Worm (Caenorhabditis elegans) whole organism, L4 larva: Measurements from ENCODE around the gene F10C1.9.

Experiments
- F10B5.3 ChIP-seq: sonication (generic microtip); optimal IDR thresholded peaks from 2 replicates; lab custom pipeline; 2016; ENCODE audit warnings: mild to moderate bottlenecking, missing genetic modification characterization, missing compliant biosample characterization
- F26F4.8 ChIP-seq: fragments of 200-800 bp; sonication (Bioruptor generic); conservative IDR thresholded peaks from 2 replicates; pipeline ENCODE4 v1.3.6; 2022; ENCODE audit warnings: missing genetic modification characterization, missing compliant biosample characterization
- F37D6.2 ChIP-seq: sonication (generic microtip); optimal IDR thresholded peaks from 2 replicates; lab custom pipeline; 2016; ENCODE audit warnings: mild to moderate bottlenecking, missing genetic modification characterization, missing compliant biosample characterization
- F44E2.7 ChIP-seq: fragments of 200-800 bp; sonication (Bioruptor generic); IDR thresholded peaks from 2 replicates; pipeline ENCODE4 v2.1.2; 2022; ENCODE audit warnings: missing genetic modification characterization, missing compliant biosample characterization
- F49E8.2 ChIP-seq: sonication (generic microtip); optimal IDR thresholded peaks from 2 replicates; lab custom pipeline; 2016; ENCODE audit warnings: missing compliant biosample characterization, mild to moderate bottlenecking, missing genetic modification characterization, borderline replicate concordance
- T20F7.1 ChIP-seq: fragments of 200-800 bp; sonication (Bioruptor generic); optimal IDR thresholded peaks from 2 replicates; lab custom pipeline; 2018; ENCODE audit warnings: mild to moderate bottlenecking, missing genetic modification characterization, missing compliant biosample characterization
- T26A8.4 ChIP-seq: fragments of 200-800 bp; sonication (Bioruptor generic); IDR thresholded peaks from 2 replicates; pipeline ENCODE4 v1.3.6; 2022; ENCODE audit warnings: missing genetic modification characterization, missing compliant biosample characterization
- Y48G9A.11 ChIP-seq: fragments of 200-800 bp; sonication (Bioruptor generic); IDR thresholded peaks from 2 replicates; pipeline ENCODE4 v1.3.6; 2022; ENCODE audit warnings: missing genetic modification reagents, missing genetic modification characterization, missing compliant biosample characterization
- Y5F2A.4 ChIP-seq: fragments of 200-800 bp; sonication (Bioruptor generic); optimal IDR thresholded peaks from 2 replicates; lab custom pipeline; 2018; ENCODE audit warnings: mild to moderate bottlenecking, missing genetic modification characterization, missing compliant biosample characterization
- ZK546.5 ChIP-seq, 2 experiments: sonication (generic microtip); optimal IDR thresholded peaks; 2 replicates each; lab custom pipeline; 2017; ENCODE audit warnings: missing biosample characterization in 2 of 2, missing genetic modification characterization in 2 of 2
- aly-2 ChIP-seq: sonication (generic microtip); optimal IDR thresholded peaks from 2 replicates; lab custom pipeline; 2018; ENCODE audit warnings: missing biosample characterization, missing genetic modification characterization
- ceh-20 ChIP-seq: fragments of 200-800 bp; sonication (Bioruptor generic); IDR thresholded peaks from 2 replicates; pipeline ENCODE4 v1.3.6; 2022; ENCODE audit warnings: missing genetic modification reagents, missing genetic modification characterization, missing compliant biosample characterization
- ceh-44 ChIP-seq: fragments of 200-800 bp; sonication (Bioruptor generic); IDR thresholded peaks from 2 replicates; pipeline ENCODE4 v1.3.6; 2022; ENCODE audit warnings: missing genetic modification reagents, missing genetic modification characterization, missing compliant biosample characterization
- ceh-82 ChIP-seq: sonication (generic microtip); optimal IDR thresholded peaks from 2 replicates; lab custom pipeline; 2017; ENCODE audit warnings: missing biosample characterization, missing genetic modification characterization
- cey-2 ChIP-seq: sonication (generic microtip); optimal IDR thresholded peaks from 3 replicates; lab custom pipeline; 2017; ENCODE audit warnings: missing genetic modification characterization, mild to moderate bottlenecking, missing compliant biosample characterization, antibody characterized with exemption, borderline replicate concordance; ENCODE audit not compliant: insufficient read depth
- ctbp-1 ChIP-seq: fragments of 200-800 bp; sonication (Bioruptor generic); IDR thresholded peaks from 2 replicates; pipeline ENCODE4 v1.3.6; 2022; ENCODE audit warnings: missing genetic modification reagents, missing genetic modification characterization, missing compliant biosample characterization
- daf-19 ChIP-seq: fragments of 200-800 bp; sonication (Bioruptor generic); conservative IDR thresholded peaks from 2 replicates; pipeline ENCODE4 v1.3.6; 2022; ENCODE audit warnings: missing genetic modification characterization, missing compliant biosample characterization
- dmd-6 ChIP-seq: fragments of 200-800 bp; sonication (Bioruptor generic); IDR thresholded peaks from 2 replicates; pipeline ENCODE4 v1.3.6; 2022; ENCODE audit warnings: missing genetic modification reagents, missing genetic modification characterization, missing compliant biosample characterization
- dmd-8 ChIP-seq: fragments of 200-800 bp; sonication (Bioruptor generic); IDR thresholded peaks from 2 replicates; pipeline ENCODE4 v1.3.6; 2022; ENCODE audit warnings: missing genetic modification characterization, missing compliant biosample characterization
- dpl-1 ChIP-seq: fragments of 150-350 bp; optimal IDR thresholded peaks from 2 replicates; lab custom pipeline; 2014; ENCODE audit warnings: missing biosample characterization, missing genetic modification reagents, missing genetic modification characterization
- egl-27 ChIP-seq: sonication (generic microtip); optimal IDR thresholded peaks from 3 replicates; lab custom pipeline; 2017; ENCODE audit warnings: missing biosample characterization, missing genetic modification reagents, missing genetic modification characterization
- fkh-10 ChIP-seq: fragments of 150-350 bp; optimal IDR thresholded peaks from 2 replicates; lab custom pipeline; 2014; ENCODE audit warnings: missing biosample characterization, missing genetic modification reagents, missing genetic modification characterization
- hlh-11 ChIP-seq: fragments of 200-800 bp; sonication (Bioruptor generic); optimal IDR thresholded peaks from 2 replicates; lab custom pipeline; 2018; ENCODE audit warnings: mild to moderate bottlenecking, missing genetic modification characterization, missing compliant biosample characterization
- lin-15B ChIP-seq: fragments of 150-350 bp; sonication (generic microtip); optimal IDR thresholded peaks from 3 replicates; lab custom pipeline; 2014; ENCODE audit warnings: missing biosample characterization, missing genetic modification characterization
- lin-29 ChIP-seq: fragments of 200-800 bp; sonication (Bioruptor generic); IDR thresholded peaks from 2 replicates; pipeline ENCODE4 v1.3.6; 2022; ENCODE audit warnings: missing genetic modification reagents, missing genetic modification characterization, missing compliant biosample characterization
- lin-39 ChIP-seq: fragments of 150-350 bp; optimal IDR thresholded peaks from 2 replicates; lab custom pipeline; 2014; ENCODE audit warnings: missing biosample characterization, missing genetic modification reagents, missing genetic modification characterization
- lsy-2 ChIP-seq, 2 experiments: fragments of 150-350 bp in 1 of 2; sonication (generic microtip) in 1 of 2; optimal IDR thresholded peaks; 2 replicates each; lab custom pipeline; 2014 to 2017; ENCODE audit warnings: missing biosample characterization in 2 of 2, missing genetic modification characterization in 2 of 2
- madf-5 ChIP-seq, 2 experiments: fragments of 200-800 bp; sonication (Bioruptor generic); IDR thresholded peaks; 2 replicates each; pipeline ENCODE4 v1.3.6; 2022; ENCODE audit warnings: missing compliant biosample characterization in 2 of 2, missing genetic modification characterization in 2 of 2
- madf-9 ChIP-seq: fragments of 200-800 bp; sonication (Bioruptor generic); conservative IDR thresholded peaks from 2 replicates; pipeline ENCODE4 v1.3.6; 2022; ENCODE audit warnings: missing genetic modification reagents, missing genetic modification characterization, missing compliant biosample characterization
- mdl-1 ChIP-seq, 2 experiments: fragments of 150-350 bp in 1 of 2; sonication (generic microtip) in 1 of 2; optimal IDR thresholded peaks; 2 replicates each; lab custom pipeline; 2014 to 2017; ENCODE audit warnings: missing biosample characterization in 2 of 2, missing genetic modification characterization in 2 of 2
- mep-1 ChIP-seq: fragments of 150-350 bp; sonication (generic microtip); optimal IDR thresholded peaks from 3 replicates; lab custom pipeline; 2014; ENCODE audit warnings: missing biosample characterization, missing genetic modification characterization
- nhr-25 ChIP-seq: sonication (generic microtip); optimal IDR thresholded peaks from 2 replicates; lab custom pipeline; 2017; ENCODE audit warnings: missing genetic modification characterization, mild to moderate bottlenecking, missing compliant biosample characterization, antibody characterized with exemption, moderate library complexity, borderline replicate concordance; ENCODE audit not compliant: insufficient read depth
- nhr-48 ChIP-seq: sonication (generic microtip); optimal IDR thresholded peaks from 2 replicates; lab custom pipeline; 2016; ENCODE audit warnings: mild to moderate bottlenecking, missing genetic modification characterization, missing compliant biosample characterization
- nhr-6 ChIP-seq: fragments of 150-350 bp; optimal IDR thresholded peaks from 2 replicates; lab custom pipeline; 2014; ENCODE audit warnings: missing biosample characterization, missing genetic modification characterization
- pqm-1 ChIP-seq: sonication (generic microtip); optimal IDR thresholded peaks from 2 replicates; lab custom pipeline; 2017; ENCODE audit warnings: missing biosample characterization, missing genetic modification characterization
- rbr-2 ChIP-seq: sonication (generic microtip); optimal IDR thresholded peaks from 2 replicates; lab custom pipeline; 2016; ENCODE audit warnings: missing genotype, missing genetic modification characterization, missing compliant biosample characterization
- snpc-1.2 ChIP-seq: fragments of 200-800 bp; sonication (Bioruptor generic); IDR thresholded peaks from 2 replicates; pipeline ENCODE4 v1.3.6; 2022; ENCODE audit warnings: missing genetic modification reagents, missing genetic modification characterization, missing compliant biosample characterization
- spr-3 ChIP-seq: fragments of 200-800 bp; sonication (Bioruptor generic); optimal IDR thresholded peaks from 2 replicates; lab custom pipeline; 2018; ENCODE audit warnings: mild to moderate bottlenecking, missing genetic modification characterization, missing compliant biosample characterization
- tra-1 ChIP-seq: fragments of 200-800 bp; sonication (Bioruptor generic); IDR thresholded peaks from 2 replicates; pipeline ENCODE4 v1.3.6; 2022; ENCODE audit warnings: missing genetic modification reagents, missing genetic modification characterization, missing compliant biosample characterization
- unc-62 ChIP-seq, 3 experiments: fragments of 150-350 bp in 1 of 3; sonication (generic microtip); optimal IDR thresholded peaks in 2 of 3; peaks in 1 of 3; 1 replicate in 1 of 3; 2 replicates in 2 of 3; lab custom pipeline; 2014 to 2017; ENCODE audit warnings: missing biosample characterization in 3 of 3, missing genetic modification characterization in 3 of 3, missing genetic modification reagents in 3 of 3, missing genotype in 1 of 3
- zag-1 ChIP-seq: fragments of 150-350 bp; optimal IDR thresholded peaks from 2 replicates; lab custom pipeline; 2014; ENCODE audit warnings: missing biosample characterization, missing genetic modification characterization

Gene F10C1.9

DNA sequence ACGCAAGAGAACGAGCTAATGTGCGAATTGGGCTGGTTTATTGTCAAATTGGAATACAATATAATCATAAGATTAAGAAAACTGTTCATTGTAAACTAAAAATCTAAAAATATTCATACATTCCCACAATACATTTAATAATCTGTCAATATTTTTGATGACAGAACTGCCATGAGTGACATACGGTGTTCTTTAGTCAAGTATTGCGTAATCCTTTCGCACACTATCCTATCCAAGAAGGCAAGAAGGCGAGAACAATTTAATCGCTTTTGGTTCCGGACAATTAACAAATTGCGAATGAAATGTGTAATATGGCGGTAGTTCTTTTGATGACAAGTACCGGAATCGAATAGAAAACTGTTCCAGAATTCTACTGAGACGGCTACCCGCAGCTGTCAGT, 10.2 kb downstream of the F10C1.9 start:
- TF ChIP-seq mdl-1 (tag; optimal IDR thresholded peaks at IDR 0.05; lab: Kevin White, UChicago) = no peak
- TF ChIP-seq ceh-82 (tag; lab: Kevin White, UChicago) = no peak
- no peak for TF ChIP-seq snpc-1.2 (GFP tag; lab: Robert Waterston, UW)
- TF ChIP-seq madf-5 (GFP tag; IDR thresholded peaks at IDR 0.05; lab: Robert Waterston, UW) = no peak
- no peak for TF ChIP-seq dpl-1
- no peak for TF ChIP-seq T26A8.4 (GFP tag; lab: Robert Waterston, UW)
- TF ChIP-seq daf-19 (GFP tag; lab: Robert Waterston, UW) = no peak
- no peak for TF ChIP-seq F37D6.2 (tag; lab: Kevin White, UChicago)
- no peak for TF ChIP-seq dmd-8 (GFP tag; lab: Robert Waterston, UW)
- no peak for TF ChIP-seq dmd-6 (GFP tag; lab: Robert Waterston, UW)
- TF ChIP-seq ceh-44 (GFP tag; lab: Robert Waterston, UW) = no peak
- TF ChIP-seq, all 104 proteins: peak for 0

DNA sequence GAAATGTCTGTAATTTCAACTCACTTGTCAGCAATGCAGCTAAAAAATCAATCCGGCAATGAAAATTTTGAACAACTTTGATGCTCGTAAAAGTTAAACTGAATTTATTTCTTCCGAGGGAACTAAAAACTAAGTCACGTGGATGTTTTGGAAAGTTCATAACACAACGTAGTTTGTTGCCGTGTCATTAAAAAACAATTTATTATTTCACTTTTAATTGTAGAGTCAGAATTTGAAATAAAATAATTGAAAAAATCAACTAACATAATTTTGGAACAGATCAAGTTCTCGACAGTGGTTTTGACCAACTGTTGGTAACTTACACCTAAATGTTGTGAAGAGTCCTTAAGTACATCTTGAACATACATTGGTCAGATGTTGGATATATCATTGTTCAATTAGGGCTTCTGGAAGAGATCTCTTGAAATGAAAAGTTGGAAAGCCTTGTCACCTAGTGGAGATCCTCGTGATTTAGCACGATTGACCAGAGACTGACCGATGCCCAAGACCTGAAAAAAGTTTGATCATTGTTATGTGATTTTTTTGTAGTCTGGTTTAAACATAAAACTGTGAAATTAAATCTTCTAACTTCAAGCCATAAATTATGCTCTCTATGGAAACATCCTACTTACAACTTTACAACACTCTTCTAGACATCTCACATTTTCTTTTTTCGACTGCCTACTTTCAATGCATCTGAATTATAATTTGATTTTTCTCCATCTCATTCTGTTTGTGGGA, 14.6 kb downstream of the F10C1.9 start, which contains the start of the genes C18A3.7 and C18A3.11:
Gene C18A3.7 (minus strand): TSS at position 101 of the 741 bp plus-strand sequence.
Gene C18A3.11 (plus strand): TSS at position 691 of the 741 bp plus-strand sequence.
- no peak for TF ChIP-seq rbr-2
- no peak for TF ChIP-seq ceh-20 (GFP tag; lab: Robert Waterston, UW)

DNA sequence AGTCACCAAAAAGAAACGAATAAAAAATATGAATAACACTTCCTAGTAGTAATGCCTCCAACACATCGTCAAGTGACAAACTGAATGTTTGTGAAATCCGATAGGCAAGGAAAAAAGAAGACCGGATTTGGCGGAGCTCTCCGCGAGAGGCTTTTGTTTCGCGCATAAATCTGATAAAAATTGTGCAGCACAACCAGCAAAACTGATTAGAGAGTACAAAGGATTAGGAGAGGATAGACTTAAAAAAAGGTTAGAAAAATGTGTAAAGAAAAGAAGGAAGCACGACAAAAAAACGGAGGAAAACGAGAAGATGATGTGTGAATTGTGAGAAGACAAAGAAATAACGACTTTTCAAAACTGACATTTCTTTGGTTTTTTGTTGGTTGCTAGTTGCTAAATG, 17.4 kb downstream of the F10C1.9 start, which contains the start of gene rab-3:
Gene rab-3 (minus strand): TSS at position 147 of the 400 bp plus-strand sequence.
- TF ChIP-seq fkh-10 (GFP tag; lab: Kevin White, UChicago) = peak; percentile 10
- TF ChIP-seq lin-39 (tag; lab: Kevin White, UChicago) = no peak
- no peak for TF ChIP-seq aly-2 (tag; lab: Kevin White, UChicago)
- no peak for TF ChIP-seq lin-15B
- TF ChIP-seq T20F7.1 (GFP tag; lab: Kevin White, UChicago) = no peak
- no peak for TF ChIP-seq Y48G9A.11 (GFP tag; lab: Robert Waterston, UW)
- TF ChIP-seq F37D6.2 (tag; lab: Kevin White, UChicago) = no peak
- no peak for TF ChIP-seq ZK546.5 (tag; optimal IDR thresholded peaks at IDR 0.05; lab: Kevin White, UChicago)
- no peak for TF ChIP-seq zag-1 (tag; lab: Kevin White, UChicago)
- peak in 1 of 2 experiments; percentile 35 for TF ChIP-seq unc-62 (GFP tag; optimal IDR thresholded peaks at IDR 0.05 in 1 of 2; lab: Kevin White, UChicago)
- no peak for TF ChIP-seq unc-62 (tag; optimal IDR thresholded peaks at IDR 0.05; lab: Kevin White, UChicago)
- TF ChIP-seq nhr-48 (tag; lab: Kevin White, UChicago) = no peak
- TF ChIP-seq spr-3 = no peak
- TF ChIP-seq pqm-1 (tag; lab: Kevin White, UChicago) = no peak
- TF ChIP-seq mep-1 (tag; lab: Kevin White, UChicago) = no peak
- TF ChIP-seq egl-27 (tag; lab: Kevin White, UChicago) = no peak
- no peak for TF ChIP-seq cey-2
- 0 out of 2 replicates have a peak, but pooled peaks have one; percentile 14 for TF ChIP-seq ctbp-1 (GFP tag; lab: Robert Waterston, UW)
- no peak for TF ChIP-seq dmd-8 (GFP tag; lab: Robert Waterston, UW)
- TF ChIP-seq, all 104 proteins: peak for 3

DNA sequence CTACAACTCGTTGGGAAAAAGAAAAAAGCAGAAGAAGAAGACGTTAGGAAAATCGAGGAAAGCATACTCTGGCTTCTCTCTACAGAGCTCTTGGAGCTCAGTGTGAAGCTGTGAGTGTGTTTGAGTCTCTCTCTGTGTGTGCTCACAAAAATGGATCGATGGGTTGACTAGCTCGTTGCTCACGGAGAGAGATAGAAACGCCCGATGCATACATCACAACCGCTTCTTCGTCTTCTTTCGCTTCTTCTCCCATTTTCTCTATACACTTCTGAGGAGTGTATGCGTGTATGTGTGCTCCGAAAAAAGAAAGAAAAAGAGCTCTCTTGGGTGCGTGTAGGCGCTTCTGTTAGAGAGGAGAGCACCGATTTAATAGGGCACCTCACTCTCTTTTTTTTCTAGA, 20.0 kb downstream of the F10C1.9 start:
- TF ChIP-seq F44E2.7 (GFP tag; lab: Robert Waterston, UW) (no peak), madf-9 (GFP tag; lab: Robert Waterston, UW) (no peak), madf-5 (GFP tag; IDR thresholded peaks at IDR 0.05; lab: Robert Waterston, UW) (no peak), dmd-6 (GFP tag; lab: Robert Waterston, UW) (peak; percentile 21; the same call in 1 of the 2 replicates), Y5F2A.4 (GFP tag; lab: Kevin White, UChicago) (no peak), F37D6.2 (tag; lab: Kevin White, UChicago) (peak; percentile 61), nhr-25 (tag; lab: Kevin White, UChicago) (no peak), tra-1 (GFP tag; lab: Robert Waterston, UW) (no peak), hlh-11 (no peak), mep-1 (tag; lab: Kevin White, UChicago) (peak; percentile 86), mdl-1 (tag; optimal IDR thresholded peaks at IDR 0.05; lab: Kevin White, UChicago) (peak in 1 of 2 experiments; percentile 47), fkh-10 (GFP tag; lab: Kevin White, UChicago) (peak; percentile 84), ctbp-1 (GFP tag; lab: Robert Waterston, UW) (peak; percentile 73), lin-29 (GFP tag; lab: Robert Waterston, UW) (no peak), rbr-2 (peak; percentile 84), nhr-6 (tag; lab: Kevin White, UChicago) (no peak), F10B5.3 (no peak), F49E8.2 (no peak), dpl-1 (peak; percentile 15), daf-19 (GFP tag; lab: Robert Waterston, UW) (peak; percentile 56; the same call in 1 of the 2 replicates), lsy-2 (tag; optimal IDR thresholded peaks at IDR 0.05; lab: Kevin White, UChicago) (peak; percentile 70 to 71), ceh-20 (GFP tag; lab: Robert Waterston, UW) (peak; percentile 46; the same call in 1 of the 2 replicates), F26F4.8 (GFP tag; lab: Robert Waterston, UW) (no peak)
